Fruit fly (Drosophila melanogaster) whole organism, prepupa: Measurements from ENCODE around the gene CG32295.
A peak's percentile ranks its signal among the peaks of the same experiment; 100 is the strongest.

Source experiments
- Blimp-1 ChIP-seq: fragments of 200-800 bp; sonication (Bioruptor generic); optimal IDR thresholded peaks from 3 replicates; lab custom pipeline; 2017; ENCODE audit warnings: missing biosample characterization, missing genetic modification characterization, mild to moderate bottlenecking, moderate library complexity, missing genetic modification reagents
- CG10631 ChIP-seq: fragments of 200-800 bp; sonication (Bioruptor generic); optimal IDR thresholded peaks from 2 replicates; lab custom pipeline; 2016; ENCODE audit warnings: missing biosample characterization, missing genetic modification characterization
- CG10669 ChIP-seq: fragments of 200-800 bp; sonication (Bioruptor generic); optimal IDR thresholded peaks from 3 replicates; lab custom pipeline; 2018; ENCODE audit warnings: missing biosample characterization, mild to moderate bottlenecking, missing genetic modification characterization, moderate library complexity
- CG11294 ChIP-seq: fragments of 200-800 bp; sonication (Bioruptor generic); IDR thresholded peaks from 2 replicates; pipeline ENCODE4 v1.3.6; 2022; ENCODE audit warnings: missing biosample characterization, missing genetic modification characterization
- CG11762 ChIP-seq: fragments of 200-800 bp; sonication (Bioruptor generic); optimal IDR thresholded peaks from 3 replicates; lab custom pipeline; 2016; ENCODE audit warnings: missing biosample characterization, missing genetic modification characterization; ENCODE audit not compliant: insufficient read depth
- CG11902 ChIP-seq: fragments of 200-800 bp; sonication (Bioruptor generic); optimal IDR thresholded peaks from 3 replicates; lab custom pipeline; 2016; ENCODE audit warnings: missing biosample characterization, missing genetic modification characterization
- CG1621 ChIP-seq: fragments of 200-800 bp; sonication (Bioruptor generic); optimal IDR thresholded peaks from 3 replicates; lab custom pipeline; 2018; ENCODE audit warnings: missing biosample characterization, mild to moderate bottlenecking, missing genetic modification characterization
- CG16779 ChIP-seq: fragments of 200-800 bp; sonication (Bioruptor generic); optimal IDR thresholded peaks from 3 replicates; lab custom pipeline; 2017; ENCODE audit warnings: missing biosample characterization, mild to moderate bottlenecking, missing genetic modification characterization
- CG3032 ChIP-seq: fragments of 200-800 bp; optimal IDR thresholded peaks from 2 replicates; lab custom pipeline; 2019; ENCODE audit warnings: missing biosample characterization, mild to moderate bottlenecking, missing genetic modification characterization, moderate library complexity
- CG34406 ChIP-seq: fragments of 200-800 bp; sonication (Bioruptor generic); optimal IDR thresholded peaks from 3 replicates; lab custom pipeline; 2016; ENCODE audit warnings: missing biosample characterization, missing genetic modification characterization
- CG3919 ChIP-seq: fragments of 200-800 bp; sonication (Bioruptor generic); optimal IDR thresholded peaks from 3 replicates; lab custom pipeline; 2016; ENCODE audit warnings: missing biosample characterization, missing genetic modification characterization
- CG4318 ChIP-seq: fragments of 200-800 bp; sonication (Bioruptor generic); optimal IDR thresholded peaks from 3 replicates; lab custom pipeline; 2017; ENCODE audit warnings: missing biosample characterization, mild to moderate bottlenecking, missing genetic modification characterization
- CG6163 ChIP-seq: fragments of 200-800 bp; sonication (Bioruptor generic); IDR thresholded peaks from 3 replicates; pipeline ENCODE4 v1.3.6; 2022; ENCODE audit warnings: missing biosample characterization, missing genetic modification characterization
- CG6276 ChIP-seq: fragments of 200-800 bp; sonication (Bioruptor generic); optimal IDR thresholded peaks from 2 replicates; lab custom pipeline; 2017; ENCODE audit warnings: missing biosample characterization, mild to moderate bottlenecking, missing genetic modification characterization
- CG6808 ChIP-seq: fragments of 200-800 bp; sonication (Bioruptor generic); optimal IDR thresholded peaks from 3 replicates; lab custom pipeline; 2017; ENCODE audit warnings: missing biosample characterization, missing genetic modification characterization, mild to moderate bottlenecking, moderate library complexity, missing genetic modification reagents
- CG6854 ChIP-seq: fragments of 200-800 bp; sonication (Bioruptor generic); optimal IDR thresholded peaks from 2 replicates; lab custom pipeline; 2017; ENCODE audit warnings: missing biosample characterization, mild to moderate bottlenecking, missing genetic modification characterization
- CG7368 ChIP-seq: fragments of 200-800 bp; sonication (Bioruptor generic); optimal IDR thresholded peaks from 3 replicates; lab custom pipeline; 2016; ENCODE audit warnings: missing biosample characterization, missing genetic modification characterization
- CG8119 ChIP-seq: fragments of 200-800 bp; sonication (Bioruptor generic); IDR thresholded peaks from 3 replicates; pipeline ENCODE4 v1.3.6; 2022; ENCODE audit warnings: missing biosample characterization, missing genetic modification characterization
- CG8319 ChIP-seq: fragments of 200-800 bp; sonication (Bioruptor generic); optimal IDR thresholded peaks from 3 replicates; lab custom pipeline; 2016; ENCODE audit warnings: missing biosample characterization, missing genetic modification characterization
- CG8632 ChIP-seq: fragments of 200-800 bp; sonication (Bioruptor generic); optimal IDR thresholded peaks from 3 replicates; lab custom pipeline; 2016; ENCODE audit warnings: missing biosample characterization, missing genetic modification characterization
- CG9139 ChIP-seq: fragments of 200-800 bp; sonication (Bioruptor generic); optimal IDR thresholded peaks from 3 replicates; lab custom pipeline; 2017; ENCODE audit warnings: missing biosample characterization, mild to moderate bottlenecking, missing genetic modification characterization
- Eip75B ChIP-seq: fragments of 200-800 bp; sonication (Bioruptor generic); optimal IDR thresholded peaks from 3 replicates; lab custom pipeline; 2016; ENCODE audit warnings: missing biosample characterization, missing genetic modification characterization
- Eip93F ChIP-seq: fragments of 200-800 bp; sonication (Bioruptor generic); optimal IDR thresholded peaks from 2 replicates; lab custom pipeline; 2016; ENCODE audit warnings: missing biosample characterization, mild to moderate bottlenecking, missing genetic modification characterization
- Ets21C ChIP-seq: fragments of 200-800 bp; sonication (Bioruptor generic); optimal IDR thresholded peaks from 3 replicates; lab custom pipeline; 2016; ENCODE audit warnings: missing biosample characterization, missing genetic modification characterization
- Ets96B ChIP-seq: fragments of 200-800 bp; optimal IDR thresholded peaks from 2 replicates; lab custom pipeline; 2019; ENCODE audit warnings: missing biosample characterization, mild to moderate bottlenecking, missing genetic modification characterization, moderate library complexity
- Gug ChIP-seq: fragments of 200-800 bp; sonication (Bioruptor generic); IDR thresholded peaks from 2 replicates; pipeline ENCODE4 v1.3.6; 2022; ENCODE audit warnings: missing biosample characterization, missing genetic modification characterization
- Hr4 ChIP-seq: fragments of 200-800 bp; sonication (Bioruptor generic); optimal IDR thresholded peaks from 3 replicates; lab custom pipeline; 2016; ENCODE audit warnings: missing biosample characterization, missing genetic modification characterization
- Lpt ChIP-seq: fragments of 200-800 bp; sonication (Bioruptor generic); optimal IDR thresholded peaks from 3 replicates; lab custom pipeline; 2016; ENCODE audit warnings: missing biosample characterization, missing genetic modification characterization
- OdsH ChIP-seq: fragments of 200-800 bp; sonication (Bioruptor generic); optimal IDR thresholded peaks from 3 replicates; lab custom pipeline; 2016; ENCODE audit warnings: missing biosample characterization, missing genetic modification characterization
- Smox ChIP-seq: fragments of 200-800 bp; sonication (Bioruptor generic); optimal IDR thresholded peaks from 3 replicates; lab custom pipeline; 2016; ENCODE audit warnings: missing biosample characterization, missing genetic modification characterization
- Sox14 ChIP-seq: fragments of 200-800 bp; sonication (Bioruptor generic); optimal IDR thresholded peaks from 3 replicates; lab custom pipeline; 2016; ENCODE audit warnings: missing biosample characterization, missing genetic modification characterization
- Sox15 ChIP-seq: fragments of 200-800 bp; sonication (Bioruptor generic); optimal IDR thresholded peaks from 3 replicates; lab custom pipeline; 2016; ENCODE audit warnings: missing biosample characterization, missing genetic modification characterization
- achi ChIP-seq: fragments of 200-800 bp; sonication (Bioruptor generic); optimal IDR thresholded peaks from 3 replicates; lab custom pipeline; 2016; ENCODE audit warnings: missing biosample characterization, missing genetic modification characterization
- cyc ChIP-seq: fragments of 200-800 bp; sonication (Bioruptor generic); optimal IDR thresholded peaks from 3 replicates; lab custom pipeline; 2016; ENCODE audit warnings: missing biosample characterization, missing genetic modification characterization
- dac ChIP-seq: fragments of 200-800 bp; sonication (Bioruptor generic); optimal IDR thresholded peaks from 2 replicates; lab custom pipeline; 2017; ENCODE audit warnings: missing biosample characterization, mild to moderate bottlenecking, missing genetic modification characterization
- dsx ChIP-seq: fragments of 200-800 bp; optimal IDR thresholded peaks from 3 replicates; lab custom pipeline; 2019; ENCODE audit warnings: missing biosample characterization, mild to moderate bottlenecking, missing genetic modification characterization, moderate library complexity; ENCODE audit not compliant: poor library complexity, severe bottlenecking
- eg ChIP-seq: fragments of 200-800 bp; sonication (Bioruptor generic); IDR thresholded peaks from 3 replicates; pipeline ENCODE4 v1.3.6; 2022; ENCODE audit warnings: missing biosample characterization, missing genetic modification characterization
- esn ChIP-seq: fragments of 200-800 bp; sonication (Bioruptor generic); optimal IDR thresholded peaks from 2 replicates; lab custom pipeline; 2016; ENCODE audit warnings: missing biosample characterization, mild to moderate bottlenecking, missing genetic modification characterization, moderate library complexity
- fd85E ChIP-seq: fragments of 200-800 bp; sonication (Bioruptor generic); optimal IDR thresholded peaks from 3 replicates; lab custom pipeline; 2016; ENCODE audit warnings: missing biosample characterization, missing genetic modification characterization
- fkh ChIP-seq: fragments of 200-800 bp; sonication (Bioruptor generic); optimal IDR thresholded peaks from 3 replicates; lab custom pipeline; 2017; ENCODE audit warnings: missing biosample characterization, mild to moderate bottlenecking, missing genetic modification characterization, moderate library complexity
- pdm3 ChIP-seq: fragments of 200-800 bp; sonication (Bioruptor generic); optimal IDR thresholded peaks from 3 replicates; lab custom pipeline; 2016; ENCODE audit warnings: missing biosample characterization, missing genetic modification characterization
- salr ChIP-seq, 2 experiments: fragments of 200-800 bp; sonication (Bioruptor generic); optimal IDR thresholded peaks; 3 replicates each; lab custom pipeline; 2016 to 2018; ENCODE audit warnings: missing biosample characterization in 2 of 2, missing genetic modification characterization in 2 of 2, mild to moderate bottlenecking in 1 of 2
- spab ChIP-seq: fragments of 200-800 bp; sonication (Bioruptor generic); optimal IDR thresholded peaks from 2 replicates; lab custom pipeline; 2017; ENCODE audit warnings: missing biosample characterization, mild to moderate bottlenecking, missing genetic modification characterization, missing genetic modification reagents
- svp ChIP-seq: fragments of 200-800 bp; sonication (Bioruptor generic); peaks from one replicate; lab custom pipeline; 2016; ENCODE audit warnings: missing biosample characterization, missing genetic modification characterization
- topi ChIP-seq: fragments of 200-800 bp; sonication (Bioruptor generic); optimal IDR thresholded peaks from 3 replicates; lab custom pipeline; 2016; ENCODE audit warnings: missing biosample characterization, missing genetic modification characterization
- vri ChIP-seq: fragments of 200-800 bp; sonication (Bioruptor generic); optimal IDR thresholded peaks from 3 replicates; lab custom pipeline; 2016; ENCODE audit warnings: missing biosample characterization, mild to moderate bottlenecking, missing genetic modification characterization

Gene CG32295

DNA sequence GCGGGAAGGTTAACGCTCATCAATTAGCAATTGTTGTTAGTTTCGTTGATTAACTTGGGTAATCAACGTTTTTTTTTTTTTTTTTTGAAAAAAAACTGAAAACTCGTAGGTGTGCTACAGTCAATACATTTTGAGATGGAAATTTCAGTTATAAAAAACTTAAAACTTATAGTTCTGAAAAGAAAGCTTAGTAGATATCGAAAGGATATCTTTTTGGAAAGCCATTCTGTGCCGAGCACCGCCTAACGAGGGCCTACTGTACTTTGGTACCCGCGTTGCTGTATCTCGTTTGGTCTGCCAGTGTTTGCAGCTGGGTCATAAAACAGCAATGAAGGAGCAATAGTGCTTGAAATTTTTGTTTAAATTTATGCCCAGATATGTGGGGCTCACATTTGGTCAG lies 45.2 kb upstream of the CG32295 start (continued):
- TF ChIP-seq CG7368 (GFP tag; lab: Kevin White, UChicago) (peak; percentile 32), Sox15 (GFP tag; lab: Kevin White, UChicago) (no peak), svp (GFP tag; lab: Kevin White, UChicago) (peak; percentile 65), Gug (GFP tag; lab: Robert Waterston, UW) (peak; percentile 82), CG16779 (tag; lab: Kevin White, UChicago) (no peak), salr (GFP tag; optimal IDR thresholded peaks at IDR 0.05; lab: Kevin White, UChicago) (peak in 1 of 2 experiments; percentile 34), CG6854 (GFP tag; lab: Kevin White, UChicago) (no peak), dac (GFP tag; lab: Kevin White, UChicago) (peak; percentile 55), CG8319 (peak; percentile 2), dsx (GFP tag; lab: Kevin White, UChicago) (no peak), Blimp-1 (GFP tag; lab: Kevin White, UChicago) (no peak), cyc (GFP tag; lab: Kevin White, UChicago) (peak; percentile 49), CG11762 (GFP tag; lab: Kevin White, UChicago) (peak; percentile 24), CG10631 (GFP tag; lab: Kevin White, UChicago) (peak; percentile 15)

dm6 chr3L:2570269-2570723 lies 43.5 kb upstream of the CG32295 start:
- no peak for TF ChIP-seq Blimp-1 (GFP tag; lab: Kevin White, UChicago)
- peak; percentile 7 for TF ChIP-seq dac (GFP tag; lab: Kevin White, UChicago)
- TF ChIP-seq CG6276, result peak; percentile 81
- TF ChIP-seq CG11762 (GFP tag; lab: Kevin White, UChicago), result peak; percentile 83
- peak; percentile 6 for TF ChIP-seq fd85E (GFP tag; lab: Kevin White, UChicago)
- TF ChIP-seq Eip93F (GFP tag; lab: Kevin White, UChicago), result peak; percentile 72
- TF ChIP-seq Ets21C, result peak; percentile 79
- TF ChIP-seq dsx (GFP tag; lab: Kevin White, UChicago), result peak; percentile 60
- peak; percentile 8 for TF ChIP-seq CG4318 (GFP tag; lab: Kevin White, UChicago)
- peak; percentile 40 for TF ChIP-seq CG11902 (GFP tag; lab: Kevin White, UChicago)
- peak; percentile 79 for TF ChIP-seq CG8632
- peak; percentile 60 for TF ChIP-seq CG6808 (GFP tag; lab: Kevin White, UChicago)
- TF ChIP-seq pdm3 (GFP tag; lab: Kevin White, UChicago), result peak; percentile 86
- TF ChIP-seq Ets96B, result peak; percentile 75
- peak; percentile 59 for TF ChIP-seq CG1621 (tag; lab: Kevin White, UChicago)
- TF ChIP-seq CG10631 (GFP tag; lab: Kevin White, UChicago), result peak; percentile 72
- peak; percentile 89 for TF ChIP-seq esn
- TF ChIP-seq Eip75B (GFP tag; lab: Kevin White, UChicago), result peak; percentile 86
- peak; percentile 49 to 55 for TF ChIP-seq salr (GFP tag; optimal IDR thresholded peaks at IDR 0.05; lab: Kevin White, UChicago)
- peak; percentile 71 for TF ChIP-seq fkh
- peak; percentile 70 for TF ChIP-seq CG7368 (GFP tag; lab: Kevin White, UChicago)
- TF ChIP-seq spab (GFP tag; lab: Kevin White, UChicago), result peak; percentile 42
- TF ChIP-seq Lpt (GFP tag; lab: Kevin White, UChicago), result peak; percentile 58
- peak; percentile 44 for TF ChIP-seq CG16779 (tag; lab: Kevin White, UChicago)
- peak; percentile 50; the same call in 1 of the 2 replicates for TF ChIP-seq Gug (GFP tag; lab: Robert Waterston, UW)
- TF ChIP-seq CG3919 (GFP tag; lab: Kevin White, UChicago), result peak; percentile 79
- TF ChIP-seq CG6163, result peak; percentile 89
- TF ChIP-seq CG8119 (GFP tag; lab: Robert Waterston, UW), result peak; percentile 88
- peak; percentile 72 for TF ChIP-seq CG10669
- TF ChIP-seq CG3032 (tag; lab: Kevin White, UChicago), result peak; percentile 45
- TF ChIP-seq eg (GFP tag; lab: Robert Waterston, UW), result peak; percentile 87
- TF ChIP-seq CG34406 (GFP tag; lab: Kevin White, UChicago), result peak; percentile 87
- peak; percentile 75 for TF ChIP-seq vri (GFP tag; lab: Kevin White, UChicago)
- peak; percentile 81 for TF ChIP-seq topi (GFP tag; lab: Kevin White, UChicago)
- TF ChIP-seq Smox (GFP tag; lab: Kevin White, UChicago), result peak; percentile 86
- TF ChIP-seq CG9139 (GFP tag; lab: Kevin White, UChicago), result peak; percentile 47
- TF ChIP-seq achi, result peak; percentile 86
- TF ChIP-seq Hr4 (GFP tag; lab: Kevin White, UChicago), result peak; percentile 81
- TF ChIP-seq OdsH, result peak; percentile 79
- peak; percentile 87 for TF ChIP-seq svp (GFP tag; lab: Kevin White, UChicago)
- TF ChIP-seq CG8319, result peak; percentile 69
- peak; percentile 73 for TF ChIP-seq CG11294 (GFP tag; lab: Robert Waterston, UW)
- peak; percentile 70 for TF ChIP-seq cyc (GFP tag; lab: Kevin White, UChicago)
- peak; percentile 83 for TF ChIP-seq Sox14 (GFP tag; lab: Kevin White, UChicago)
